Worm (Caenorhabditis elegans) whole organism, midembryonic: Measurements from ENCODE around the gene srh-177.

Experiments
- T22C8.4 ChIP-seq: fragments of 200-800 bp; sonication (Bioruptor generic); IDR thresholded peaks from 2 replicates; pipeline ENCODE4 v1.3.6; 2022; ENCODE audit warnings: missing genetic modification characterization, missing compliant biosample characterization
- flt-1 ChIP-seq: fragments of 200-800 bp; sonication (Bioruptor generic); IDR thresholded peaks from 2 replicates; pipeline ENCODE4 v1.3.6; 2022; ENCODE audit warnings: missing genetic modification characterization, missing compliant biosample characterization
- ref-1 ChIP-seq: fragments of 200-800 bp; sonication (Bioruptor generic); conservative IDR thresholded peaks from 2 replicates; pipeline ENCODE4 v1.3.6; 2022; ENCODE audit warnings: missing genetic modification reagents, missing genetic modification characterization, missing compliant biosample characterization
- tab-1 ChIP-seq: fragments of 200-800 bp; sonication (Bioruptor generic); IDR thresholded peaks from 2 replicates; pipeline ENCODE4 v1.3.6; 2022; ENCODE audit warnings: missing genetic modification characterization, missing compliant biosample characterization
- ztf-23 ChIP-seq: fragments of 200-800 bp; sonication (Bioruptor generic); IDR thresholded peaks from 2 replicates; pipeline ENCODE4 v1.3.6; 2022; ENCODE audit warnings: missing genetic modification reagents, missing genetic modification characterization, missing compliant biosample characterization
- ztf-29 ChIP-seq: fragments of 200-800 bp; sonication (Bioruptor generic); IDR thresholded peaks from 2 replicates; pipeline ENCODE4 v1.3.6; 2022; ENCODE audit warnings: missing genetic modification reagents, missing genetic modification characterization, missing compliant biosample characterization

DNA sequence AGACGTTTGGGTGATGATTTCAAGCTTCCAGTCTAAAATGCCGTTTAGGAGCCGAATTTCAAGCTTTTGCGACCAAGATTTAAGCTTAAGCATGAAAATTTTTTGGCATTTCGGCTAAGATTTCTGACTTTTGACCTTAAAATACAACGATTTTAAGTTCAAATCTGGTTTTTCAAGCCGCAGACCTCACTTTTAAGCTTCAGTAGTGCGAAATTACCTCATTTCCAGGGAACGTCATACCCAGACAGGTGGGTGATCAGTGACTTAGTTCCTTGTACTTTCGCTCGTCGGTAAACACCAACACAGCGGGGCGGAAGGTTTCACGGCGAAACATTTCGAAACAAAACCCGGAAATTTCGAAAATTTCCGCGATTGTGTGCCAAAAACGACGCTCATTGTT, 47.3 kb upstream of the srh-177 start:
- TF ChIP-seq ztf-29 (GFP tag; lab: Robert Waterston, UW): no peak
- no peak for TF ChIP-seq tab-1 (GFP tag; lab: Robert Waterston, UW)
- no peak for TF ChIP-seq T22C8.4 (GFP tag; lab: Robert Waterston, UW)
- no peak for TF ChIP-seq ref-1 (GFP tag; lab: Robert Waterston, UW)
- TF ChIP-seq flt-1 (GFP tag; lab: Robert Waterston, UW): no peak
- TF ChIP-seq ztf-23 (GFP tag; lab: Robert Waterston, UW): no peak
